Fruit fly (Drosophila melanogaster) whole organism, pupa: Measurements from ENCODE around the gene CG31176.

Experiments used
- CG12605 ChIP-seq: fragments of 200-800 bp; sonication (Bioruptor generic); IDR thresholded peaks from 2 replicates; pipeline ENCODE4 v1.3.6; 2022; ENCODE audit warnings: missing biosample characterization, missing genetic modification characterization
- CG13204 ChIP-seq: fragments of 200-800 bp; sonication (Bioruptor generic); optimal IDR thresholded peaks from 2 replicates; lab custom pipeline; 2018; ENCODE audit warnings: missing biosample characterization, mild to moderate bottlenecking, missing genetic modification characterization, moderate library complexity
- CG9948 ChIP-seq: fragments of 200-800 bp; sonication (Bioruptor generic); optimal IDR thresholded peaks from 2 replicates; lab custom pipeline; 2018; ENCODE audit warnings: missing biosample characterization, mild to moderate bottlenecking, missing genetic modification characterization, moderate library complexity
- EcR ChIP-seq: fragments of 200-800 bp; sonication (Bioruptor generic); optimal IDR thresholded peaks from 3 replicates; lab custom pipeline; 2019; ENCODE audit warnings: missing biosample characterization, missing genetic modification characterization, mild to moderate bottlenecking, moderate library complexity, missing genetic modification reagents
- fd96Ca ChIP-seq: fragments of 200-800 bp; sonication (Bioruptor generic); IDR thresholded peaks from 3 replicates; pipeline ENCODE4 v1.3.6; 2022; ENCODE audit warnings: missing biosample characterization, missing genetic modification characterization
- rn ChIP-seq: fragments of 200-800 bp; sonication (Bioruptor generic); IDR thresholded peaks from 2 replicates; pipeline ENCODE4 v1.3.6; 2022; ENCODE audit warnings: missing biosample characterization, missing genetic modification characterization

dm6 chr3R:21648460-21648859 is 71.0 kb downstream of the CG31176 start:
- TF ChIP-seq CG9948 (tag; lab: Kevin White, UChicago) (peak; percentile 48), EcR (no peak), CG12605 (GFP tag; lab: Robert Waterston, UW) (no peak), rn (GFP tag; lab: Robert Waterston, UW) (no peak), fd96Ca (GFP tag; lab: Robert Waterston, UW) (no peak), CG13204 (GFP tag; lab: Kevin White, UChicago) (no peak)
